Fruit fly (Drosophila melanogaster): ENCODE measurements around the gene CG33223.

The CG33223 gene

DNA sequence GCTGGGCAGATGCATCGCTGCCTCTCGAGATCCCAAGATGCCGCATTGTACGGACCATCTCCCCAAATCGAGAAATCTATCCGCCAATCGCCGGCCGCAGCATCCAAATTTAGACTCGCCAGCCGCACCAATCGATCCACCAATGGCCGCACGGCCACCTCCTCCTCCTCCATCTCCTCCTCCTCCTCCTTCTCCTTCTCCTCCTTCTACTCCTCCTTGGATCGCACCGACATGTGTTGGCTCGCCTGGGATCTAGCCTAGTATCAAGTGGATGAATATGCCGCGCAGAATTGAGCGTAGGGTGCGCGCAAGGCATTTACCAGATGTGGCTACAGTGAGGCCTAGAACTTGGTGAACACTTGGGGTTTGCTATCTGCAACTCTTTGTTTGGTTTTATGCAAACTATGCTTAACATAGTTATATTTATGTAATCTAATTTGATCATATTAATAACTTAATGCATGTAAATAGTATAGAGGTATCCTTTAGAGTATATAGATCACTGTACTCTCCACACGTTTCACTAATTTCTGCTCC, 28.6 kb downstream of the CG33223 start, which contains the start of gene org-1 (continued):
- TF ChIP-seq Nf-YC (tag; optimal IDR thresholded peaks at IDR 0.05), result peak; percentile 96
- TF ChIP-seq CG10565 (GFP tag; optimal IDR thresholded peaks at IDR 0.05), result peak; percentile 57
- TF ChIP-seq gcm2 (GFP tag; optimal IDR thresholded peaks at IDR 0.05), result peak; percentile 76
- TF ChIP-seq ab (GFP tag; optimal IDR thresholded peaks at IDR 0.05), result peak; percentile 73
- TF ChIP-seq schlank (tag; optimal IDR thresholded peaks at IDR 0.05), result peak; percentile 70
- TF ChIP-seq usp (GFP tag; optimal IDR thresholded peaks at IDR 0.05), result no peak
- no peak for TF ChIP-seq ftz-f1 (GFP tag; optimal IDR thresholded peaks at IDR 0.05)
- TF ChIP-seq CG8765 (GFP tag; IDR thresholded peaks at IDR 0.05), result peak; percentile 96
- peak; percentile 84 for TF ChIP-seq kah (GFP tag; optimal IDR thresholded peaks at IDR 0.05)
- TF ChIP-seq Trl (optimal IDR thresholded peaks at IDR 0.05), result no peak
- TF ChIP-seq Trl (GFP tag; optimal IDR thresholded peaks at IDR 0.05), result peak; percentile 76
- TF ChIP-seq eyg (GFP tag; optimal IDR thresholded peaks at IDR 0.05), result peak; percentile 21
- peak; percentile 95 for TF ChIP-seq CG2678 (tag; optimal IDR thresholded peaks at IDR 0.05)
- peak; percentile 82 for TF ChIP-seq CG8281 (tag; optimal IDR thresholded peaks at IDR 0.05)
- TF ChIP-seq CG42726 (GFP tag; IDR thresholded peaks at IDR 0.05; ENCODE audit: partially characterized antibody), result 0 out of 2 replicates have a peak, but pooled peaks have one; percentile 13
- TF ChIP-seq p53 (GFP tag; optimal IDR thresholded peaks at IDR 0.05), result no peak
- TF ChIP-seq C15 (GFP tag; IDR thresholded peaks at IDR 0.05), result peak; percentile 95
- TF ChIP-seq Oaz (GFP tag; IDR thresholded peaks at IDR 0.05), result peak; percentile 95
- peak; percentile 88 for TF ChIP-seq Sox100B (GFP tag; optimal IDR thresholded peaks at IDR 0.05)
- peak; percentile 95 for TF ChIP-seq tin (GFP tag; optimal IDR thresholded peaks at IDR 0.05)
- peak; percentile 87 to 93 for TF ChIP-seq Pdp1 (GFP tag; optimal IDR thresholded peaks at IDR 0.05)
- TF ChIP-seq trem (tag; optimal IDR thresholded peaks at IDR 0.05), result peak; percentile 94
- TF ChIP-seq Vsx1 (GFP tag; optimal IDR thresholded peaks at IDR 0.05), result peak; percentile 83
- no peak for TF ChIP-seq zen2 (GFP tag; IDR thresholded peaks at IDR 0.05; ENCODE audit: partially characterized antibody)
- peak; percentile 98 for TF ChIP-seq sisA (GFP tag; IDR thresholded peaks at IDR 0.05)
- TF ChIP-seq CG13287 (GFP tag; IDR thresholded peaks at IDR 0.05; ENCODE audit: partially characterized antibody), result no peak
- TF ChIP-seq HmgZ (tag; optimal IDR thresholded peaks at IDR 0.05), result peak; percentile 94
- TF ChIP-seq CG9609 (GFP tag; optimal IDR thresholded peaks at IDR 0.05), result peak; percentile 65
- peak; percentile 90 for TF ChIP-seq CG2202 (tag; optimal IDR thresholded peaks at IDR 0.05)
- peak; percentile 88 for TF ChIP-seq CG10431 (GFP tag; optimal IDR thresholded peaks at IDR 0.05)
- peak; percentile 82 for TF ChIP-seq kni (GFP tag; optimal IDR thresholded peaks at IDR 0.05)
- no peak for TF ChIP-seq CG8478 (optimal IDR thresholded peaks at IDR 0.05)
- TF ChIP-seq CG16813 (GFP tag; IDR thresholded peaks at IDR 0.05; ENCODE audit: partially characterized antibody), result no peak
- TF ChIP-seq mld (GFP tag; IDR thresholded peaks at IDR 0.05; ENCODE audit: partially characterized antibody), result no peak
- peak; percentile 95 for TF ChIP-seq CG11695 (GFP tag; IDR thresholded peaks at IDR 0.05)
- peak; percentile 50 for TF ChIP-seq CG12236 (GFP tag; optimal IDR thresholded peaks at IDR 0.05)
- TF ChIP-seq CG31365 (tag; optimal IDR thresholded peaks at IDR 0.05), result peak; percentile 76
- peak; percentile 98 for TF ChIP-seq tgo (GFP tag; IDR thresholded peaks at IDR 0.05)
- TF ChIP-seq CG17802 (tag; optimal IDR thresholded peaks at IDR 0.05), result peak; percentile 81
- peak; percentile 97 for TF ChIP-seq twi (tag; optimal IDR thresholded peaks at IDR 0.05)
- TF ChIP-seq prd (optimal IDR thresholded peaks at IDR 0.05), result no peak
- peak; percentile 99 for TF ChIP-seq prd (GFP tag; IDR thresholded peaks at IDR 0.05)
- peak; percentile 98 for TF ChIP-seq dmrt11E (tag; optimal IDR thresholded peaks at IDR 0.05)
- TF ChIP-seq hbn (GFP tag; IDR thresholded peaks at IDR 0.05; ENCODE audit: partially characterized antibody), result no peak
- peak; percentile 67 for TF ChIP-seq Side (GFP tag; optimal IDR thresholded peaks at IDR 0.05)
- TF ChIP-seq Hmx (GFP tag; optimal IDR thresholded peaks at IDR 0.05), result peak; percentile 51
- TF ChIP-seq salm (tag; optimal IDR thresholded peaks at IDR 0.05), result peak; percentile 94
- peak; percentile 92 for TF ChIP-seq rib (GFP tag; IDR thresholded peaks at IDR 0.05)
- TF ChIP-seq inv (GFP tag; IDR thresholded peaks at IDR 0.05; ENCODE audit: partially characterized antibody), result peak; percentile 24; the same call in 1 of the 2 replicates
- peak; percentile 67 for TF ChIP-seq Mes4 (GFP tag; optimal IDR thresholded peaks at IDR 0.05)
- peak; percentile 98 for TF ChIP-seq Ada2b (GFP tag; IDR thresholded peaks at IDR 0.05)
